1 fruit fly cellular context compared by ENCODE assay signal in the genomic region with DNA sequence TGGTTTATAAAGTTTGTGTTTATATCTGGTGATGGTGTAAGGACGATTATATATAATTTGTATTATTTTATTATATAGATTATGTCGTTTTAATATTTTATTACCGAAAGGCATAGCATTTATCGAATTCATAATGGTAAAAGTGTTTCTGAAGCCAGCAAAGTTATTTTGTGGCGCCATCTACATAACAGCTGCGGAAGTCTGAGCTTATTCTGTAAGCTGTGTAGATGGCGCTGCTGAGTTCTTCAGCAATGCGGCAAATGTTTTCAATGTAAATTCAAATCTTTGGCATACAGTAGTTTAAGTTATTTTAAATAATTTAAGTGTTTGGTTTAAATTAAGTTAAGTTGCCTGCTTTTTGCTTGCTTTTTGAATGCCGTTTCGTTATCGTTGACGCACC.
A peak's percentile ranks its signal among the peaks of the same experiment; 100 is the strongest.
TF ChIP-seq lines count a peak whose summit lies in the region.

No protein-coding gene starts in this region.

TF ChIP-seq in whole organism, embryonic, 481 proteins besides CTCF, POLR2A, EP300 and RAD21 (continued from another document and continues in another):
- TF ChIP-seq CG1603 (tag; optimal IDR thresholded peaks at IDR 0.05; lab: Kevin White, UChicago): no peak
- no peak for TF ChIP-seq trh (GFP tag; optimal IDR thresholded peaks at IDR 0.05; lab: Kevin White, UChicago)
- TF ChIP-seq Dbx (GFP tag; IDR thresholded peaks at IDR 0.05; lab: Robert Waterston, UW): peak; percentile 50; the same call in 1 of the 3 replicates
- no peak for TF ChIP-seq CG3838 (GFP tag; optimal IDR thresholded peaks at IDR 0.05; lab: Kevin White, UChicago)
- no peak for TF ChIP-seq Chrac-16 (GFP tag; optimal IDR thresholded peaks at IDR 0.05; lab: Kevin White, UChicago)
- no peak for TF ChIP-seq CG8388 (GFP tag; optimal IDR thresholded peaks at IDR 0.05; lab: Kevin White, UChicago)
- TF ChIP-seq Doc2 (GFP tag; IDR thresholded peaks at IDR 0.05; lab: Robert Waterston, UW): no peak
- no peak for TF ChIP-seq CG16813 (GFP tag; IDR thresholded peaks at IDR 0.05; lab: Robert Waterston, UW; ENCODE audit: partially characterized antibody)
- TF ChIP-seq CG32532 (GFP tag; IDR thresholded peaks at IDR 0.05; lab: Robert Waterston, UW): peak; percentile 86
- TF ChIP-seq CG12219 (GFP tag; optimal IDR thresholded peaks at IDR 0.05; lab: Kevin White, UChicago): no peak
- no peak for TF ChIP-seq Antp (GFP tag; optimal IDR thresholded peaks at IDR 0.05; lab: Kevin White, UChicago)
- TF ChIP-seq jigr1 (GFP tag; IDR thresholded peaks at IDR 0.05; lab: Robert Waterston, UW): no peak
- no peak for TF ChIP-seq CG1832 (GFP tag; optimal IDR thresholded peaks at IDR 0.05; lab: Kevin White, UChicago)
- no peak for TF ChIP-seq Bdp1 (GFP tag; optimal IDR thresholded peaks at IDR 0.05; lab: Kevin White, UChicago)
- TF ChIP-seq CG18011 (GFP tag; optimal IDR thresholded peaks at IDR 0.05; lab: Kevin White, UChicago): no peak
- TF ChIP-seq zen2 (GFP tag; IDR thresholded peaks at IDR 0.05; lab: Robert Waterston, UW; ENCODE audit: partially characterized antibody): no peak
- no peak for TF ChIP-seq Gsc (GFP tag; IDR thresholded peaks at IDR 0.05; lab: Robert Waterston, UW)
- no peak for TF ChIP-seq CG5953 (GFP tag; IDR thresholded peaks at IDR 0.05; lab: Robert Waterston, UW)
- no peak for TF ChIP-seq Trl (optimal IDR thresholded peaks at IDR 0.05; lab: Kevin White, UChicago)
- no peak for TF ChIP-seq Trl (GFP tag; optimal IDR thresholded peaks at IDR 0.05; lab: Kevin White, UChicago)
- TF ChIP-seq unpg (GFP tag; optimal IDR thresholded peaks at IDR 0.05; lab: Kevin White, UChicago): no peak
- no peak for TF ChIP-seq luna (GFP tag; optimal IDR thresholded peaks at IDR 0.05; lab: Kevin White, UChicago)
- no peak; the same call in 2 of the 3 replicates for TF ChIP-seq B-H1 (GFP tag; IDR thresholded peaks at IDR 0.05; lab: Robert Waterston, UW)
- peak; percentile 4 for TF ChIP-seq HHEX (GFP tag; optimal IDR thresholded peaks at IDR 0.05; lab: Kevin White, UChicago)
- no peak for TF ChIP-seq stc (GFP tag; IDR thresholded peaks at IDR 0.05; lab: Robert Waterston, UW)
- TF ChIP-seq aop (GFP tag; IDR thresholded peaks at IDR 0.05; lab: Robert Waterston, UW): no peak
- TF ChIP-seq cad (GFP tag; optimal IDR thresholded peaks at IDR 0.05; lab: Kevin White, UChicago): no peak
- TF ChIP-seq schlank (tag; optimal IDR thresholded peaks at IDR 0.05; lab: Kevin White, UChicago): no peak
- TF ChIP-seq Dip3 (GFP tag; optimal IDR thresholded peaks at IDR 0.05; lab: Kevin White, UChicago): no peak
- TF ChIP-seq crp (GFP tag; optimal IDR thresholded peaks at IDR 0.05; lab: Kevin White, UChicago): no peak
- no peak for TF ChIP-seq CG7786 (GFP tag; optimal IDR thresholded peaks at IDR 0.05; lab: Kevin White, UChicago)
- TF ChIP-seq HLH54F (GFP tag; optimal IDR thresholded peaks at IDR 0.05; lab: Kevin White, UChicago): no peak
- TF ChIP-seq CG15601 (tag; optimal IDR thresholded peaks at IDR 0.05; lab: Kevin White, UChicago): no peak
- no peak for TF ChIP-seq Hr39 (optimal IDR thresholded peaks at IDR 0.05; lab: Kevin White, UChicago)
- no peak for TF ChIP-seq abd-A (tag; optimal IDR thresholded peaks at IDR 0.05; lab: Kevin White, UChicago)
- TF ChIP-seq CG32772 (GFP tag; IDR thresholded peaks at IDR 0.05; lab: Robert Waterston, UW): peak; percentile 40; the same call in 1 of the 2 replicates
- TF ChIP-seq CG1647 (GFP tag; optimal IDR thresholded peaks at IDR 0.05; lab: Kevin White, UChicago): no peak
- TF ChIP-seq PHDP (tag; optimal IDR thresholded peaks at IDR 0.05; lab: Kevin White, UChicago): no peak
- TF ChIP-seq amos (GFP tag; IDR thresholded peaks at IDR 0.05; lab: Robert Waterston, UW; ENCODE audit: partially characterized antibody): no peak; the same call in 1 of the 2 replicates
- TF ChIP-seq p53 (GFP tag; optimal IDR thresholded peaks at IDR 0.05; lab: Kevin White, UChicago): no peak
- no peak for TF ChIP-seq Dref (GFP tag; IDR thresholded peaks at IDR 0.05; lab: Robert Waterston, UW)
- TF ChIP-seq NC2β (GFP tag; optimal IDR thresholded peaks at IDR 0.05; lab: Kevin White, UChicago): no peak
- no peak for TF ChIP-seq Atf3 (GFP tag; optimal IDR thresholded peaks at IDR 0.05; lab: Kevin White, UChicago)
- TF ChIP-seq Nf-YA (GFP tag; IDR thresholded peaks at IDR 0.05; lab: Robert Waterston, UW): no peak
- TF ChIP-seq dan (GFP tag; IDR thresholded peaks at IDR 0.05; lab: Robert Waterston, UW): no peak
- no peak for TF ChIP-seq jumu (GFP tag; optimal IDR thresholded peaks at IDR 0.05; lab: Kevin White, UChicago)
- no peak for TF ChIP-seq B-H2 (GFP tag; optimal IDR thresholded peaks at IDR 0.05; lab: Kevin White, UChicago)
- no peak for TF ChIP-seq YL-1 (GFP tag; optimal IDR thresholded peaks at IDR 0.05; lab: Kevin White, UChicago)
- no peak for TF ChIP-seq CG3065 (GFP tag; optimal IDR thresholded peaks at IDR 0.05; lab: Kevin White, UChicago)
- TF ChIP-seq Xrp1 (GFP tag; IDR thresholded peaks at IDR 0.05; lab: Robert Waterston, UW): no peak
- peak; percentile 41; the same call in 1 of the 2 replicates for TF ChIP-seq CG14441 (GFP tag; IDR thresholded peaks at IDR 0.05; lab: Robert Waterston, UW)
- TF ChIP-seq CG8281 (tag; optimal IDR thresholded peaks at IDR 0.05; lab: Kevin White, UChicago): no peak
- no peak for TF ChIP-seq CG6654 (GFP tag; optimal IDR thresholded peaks at IDR 0.05; lab: Kevin White, UChicago)
- TF ChIP-seq CG32767 (GFP tag; IDR thresholded peaks at IDR 0.05; lab: Robert Waterston, UW): no peak
- no peak for TF ChIP-seq Poxn (GFP tag; IDR thresholded peaks at IDR 0.05; lab: Robert Waterston, UW)
- no peak for TF ChIP-seq Dad (GFP tag; optimal IDR thresholded peaks at IDR 0.05; lab: Kevin White, UChicago)
- TF ChIP-seq CG18599 (GFP tag; optimal IDR thresholded peaks at IDR 0.05; lab: Kevin White, UChicago): no peak
- TF ChIP-seq CG8478 (optimal IDR thresholded peaks at IDR 0.05; lab: Kevin White, UChicago): no peak
- no peak; the same call in 2 of the 3 replicates for TF ChIP-seq ci (GFP tag; IDR thresholded peaks at IDR 0.05; lab: Robert Waterston, UW)
- TF ChIP-seq CG6689 (GFP tag; IDR thresholded peaks at IDR 0.05; lab: Robert Waterston, UW): no peak
- TF ChIP-seq Ets97D (GFP tag; optimal IDR thresholded peaks at IDR 0.05; lab: Kevin White, UChicago): no peak
- peak; percentile 46 for TF ChIP-seq onecut (GFP tag; IDR thresholded peaks at IDR 0.05; lab: Robert Waterston, UW)
- TF ChIP-seq CG6175 (GFP tag; IDR thresholded peaks at IDR 0.05; lab: Robert Waterston, UW): no peak
- TF ChIP-seq Sry-δ (GFP tag; optimal IDR thresholded peaks at IDR 0.05; lab: Kevin White, UChicago): no peak
- TF ChIP-seq dysf (GFP tag; IDR thresholded peaks at IDR 0.05; lab: Robert Waterston, UW): peak; percentile 56; the same call in 2 of the 3 replicates
- TF ChIP-seq CG9797 (GFP tag; optimal IDR thresholded peaks at IDR 0.05; lab: Kevin White, UChicago): no peak
- TF ChIP-seq sima (GFP tag; optimal IDR thresholded peaks at IDR 0.05; lab: Kevin White, UChicago): no peak
- peak; percentile 38; the same call in 1 of the 3 replicates for TF ChIP-seq zfh1 (GFP tag; IDR thresholded peaks at IDR 0.05; lab: Robert Waterston, UW)
- no peak for TF ChIP-seq CG12071 (GFP tag; optimal IDR thresholded peaks at IDR 0.05; lab: Kevin White, UChicago)
- TF ChIP-seq Awh (GFP tag; IDR thresholded peaks at IDR 0.05; lab: Robert Waterston, UW): no peak
- no peak for TF ChIP-seq run (tag; optimal IDR thresholded peaks at IDR 0.05; lab: Kevin White, UChicago)
- no peak for TF ChIP-seq CG16815 (GFP tag; optimal IDR thresholded peaks at IDR 0.05; lab: Kevin White, UChicago)
- no peak for TF ChIP-seq pros (GFP tag; optimal IDR thresholded peaks at IDR 0.05; lab: Kevin White, UChicago)
- TF ChIP-seq TFAM (GFP tag; optimal IDR thresholded peaks at IDR 0.05; lab: Kevin White, UChicago): no peak
- no peak for TF ChIP-seq CG2129 (GFP tag; IDR thresholded peaks at IDR 0.05; lab: Robert Waterston, UW; ENCODE audit: partially characterized antibody)
- TF ChIP-seq Sin3A (optimal IDR thresholded peaks at IDR 0.05; lab: Kevin White, UChicago): no peak
- peak; percentile 83 for TF ChIP-seq Rfx (GFP tag; IDR thresholded peaks at IDR 0.05; lab: Robert Waterston, UW)
- TF ChIP-seq pnt (GFP tag; optimal IDR thresholded peaks at IDR 0.05; lab: Kevin White, UChicago): no peak
- peak; percentile 52 for TF ChIP-seq H2.0 (GFP tag; IDR thresholded peaks at IDR 0.05; lab: Robert Waterston, UW)
- TF ChIP-seq fd96Cb (tag; optimal IDR thresholded peaks at IDR 0.05; lab: Kevin White, UChicago): peak; percentile 3
- peak; percentile 58; the same call in 1 of the 2 replicates for TF ChIP-seq CG4730 (GFP tag; IDR thresholded peaks at IDR 0.05; lab: Robert Waterston, UW)
- peak; percentile 34 for TF ChIP-seq CG4820 (GFP tag; optimal IDR thresholded peaks at IDR 0.05; lab: Kevin White, UChicago)
- peak; percentile 49 for TF ChIP-seq CG2712 (tag; optimal IDR thresholded peaks at IDR 0.05; lab: Kevin White, UChicago)
- no peak for TF ChIP-seq D19B (GFP tag; optimal IDR thresholded peaks at IDR 0.05; lab: Kevin White, UChicago)
- peak; percentile 93 for TF ChIP-seq CG11456 (GFP tag; IDR thresholded peaks at IDR 0.05; lab: Robert Waterston, UW)
- TF ChIP-seq sim (GFP tag; IDR thresholded peaks at IDR 0.05; lab: Robert Waterston, UW): no peak
- TF ChIP-seq pb (GFP tag; optimal IDR thresholded peaks at IDR 0.05; lab: Kevin White, UChicago): no peak
- TF ChIP-seq Rx (GFP tag; IDR thresholded peaks at IDR 0.05; lab: Robert Waterston, UW): no peak
- TF ChIP-seq Sox102F (GFP tag; optimal IDR thresholded peaks at IDR 0.05; lab: Kevin White, UChicago): no peak
- TF ChIP-seq Ravus (GFP tag; IDR thresholded peaks at IDR 0.05; lab: Robert Waterston, UW): no peak
- TF ChIP-seq CG12744 (GFP tag; optimal IDR thresholded peaks at IDR 0.05; lab: Kevin White, UChicago): no peak
- no peak for TF ChIP-seq CG11560 (tag; IDR thresholded peaks at IDR 0.05; lab: Robert Waterston, UW)
- TF ChIP-seq seq (GFP tag; IDR thresholded peaks at IDR 0.05; lab: Robert Waterston, UW): no peak
- no peak for TF ChIP-seq org-1 (GFP tag; optimal IDR thresholded peaks at IDR 0.05; lab: Kevin White, UChicago)
- TF ChIP-seq Elba2 (GFP tag; optimal IDR thresholded peaks at IDR 0.05; lab: Kevin White, UChicago): no peak
- no peak for TF ChIP-seq CG6683 (GFP tag; optimal IDR thresholded peaks at IDR 0.05; lab: Kevin White, UChicago)
- no peak for TF ChIP-seq sd (tag; optimal IDR thresholded peaks at IDR 0.05; lab: Kevin White, UChicago)
- TF ChIP-seq toy (GFP tag; IDR thresholded peaks at IDR 0.05; lab: Robert Waterston, UW): no peak
- no peak for TF ChIP-seq CG13123 (GFP tag; optimal IDR thresholded peaks at IDR 0.05; lab: Kevin White, UChicago)
- no peak for TF ChIP-seq D (optimal IDR thresholded peaks at IDR 0.05; lab: Kevin White, UChicago)
- no peak for TF ChIP-seq D (GFP tag; optimal IDR thresholded peaks at IDR 0.05; lab: Kevin White, UChicago)
- peak; percentile 49 for TF ChIP-seq CG7839 (tag; optimal IDR thresholded peaks at IDR 0.05; lab: Kevin White, UChicago)
- TF ChIP-seq CG11247 (GFP tag; IDR thresholded peaks at IDR 0.05; lab: Robert Waterston, UW): peak; percentile 68
- TF ChIP-seq phol (tag; optimal IDR thresholded peaks at IDR 0.05; lab: Kevin White, UChicago): peak; percentile 21
- no peak for TF ChIP-seq Lhr (GFP tag; optimal IDR thresholded peaks at IDR 0.05; lab: Kevin White, UChicago)
- TF ChIP-seq Neu2 (GFP tag; optimal IDR thresholded peaks at IDR 0.05; lab: Kevin White, UChicago; ENCODE audit: borderline replicate concordance): no peak
- no peak for TF ChIP-seq tll (GFP tag; optimal IDR thresholded peaks at IDR 0.05; lab: Kevin White, UChicago)
- no peak; the same call in 2 of the 3 replicates for TF ChIP-seq CG2199 (GFP tag; IDR thresholded peaks at IDR 0.05; lab: Robert Waterston, UW)
- no peak for TF ChIP-seq slou (GFP tag; optimal IDR thresholded peaks at IDR 0.05; lab: Kevin White, UChicago)
- TF ChIP-seq NfI (GFP tag; optimal IDR thresholded peaks at IDR 0.05; lab: Kevin White, UChicago): no peak
- no peak for TF ChIP-seq eyg (GFP tag; optimal IDR thresholded peaks at IDR 0.05; lab: Kevin White, UChicago)
- TF ChIP-seq CG18619 (GFP tag; optimal IDR thresholded peaks at IDR 0.05; lab: Kevin White, UChicago): no peak
- no peak for TF ChIP-seq Hmr (GFP tag; optimal IDR thresholded peaks at IDR 0.05; lab: Kevin White, UChicago)
- TF ChIP-seq tio (GFP tag; optimal IDR thresholded peaks at IDR 0.05; lab: Kevin White, UChicago): no peak
- TF ChIP-seq CG13775 (GFP tag; optimal IDR thresholded peaks at IDR 0.05; lab: Kevin White, UChicago): no peak
- TF ChIP-seq danr (GFP tag; IDR thresholded peaks at IDR 0.05; lab: Robert Waterston, UW): no peak
- no peak for TF ChIP-seq pfk (GFP tag; optimal IDR thresholded peaks at IDR 0.05; lab: Kevin White, UChicago)
- no peak for TF ChIP-seq twi (tag; optimal IDR thresholded peaks at IDR 0.05; lab: Kevin White, UChicago)
- TF ChIP-seq cwo (GFP tag; optimal IDR thresholded peaks at IDR 0.05; lab: Kevin White, UChicago): no peak
- no peak for TF ChIP-seq CkIIα-i1 (GFP tag; IDR thresholded peaks at IDR 0.05; lab: Robert Waterston, UW)
- no peak for TF ChIP-seq CG14710 (tag; optimal IDR thresholded peaks at IDR 0.05; lab: Kevin White, UChicago)
- no peak for TF ChIP-seq CG13424 (tag; optimal IDR thresholded peaks at IDR 0.05; lab: Kevin White, UChicago)
- no peak for TF ChIP-seq Hey (tag; optimal IDR thresholded peaks at IDR 0.05; lab: Kevin White, UChicago)
- no peak for TF ChIP-seq CG14050 (GFP tag; IDR thresholded peaks at IDR 0.05; lab: Robert Waterston, UW)
- TF ChIP-seq CG9876 (GFP tag; optimal IDR thresholded peaks at IDR 0.05; lab: Kevin White, UChicago): no peak
- TF ChIP-seq CHES-1-like (GFP tag; optimal IDR thresholded peaks at IDR 0.05; lab: Kevin White, UChicago): no peak
- no peak for TF ChIP-seq CG3281 (GFP tag; optimal IDR thresholded peaks at IDR 0.05; lab: Kevin White, UChicago)
- no peak for TF ChIP-seq lab (GFP tag; optimal IDR thresholded peaks at IDR 0.05; lab: Kevin White, UChicago)
- no peak for TF ChIP-seq rib (GFP tag; IDR thresholded peaks at IDR 0.05; lab: Robert Waterston, UW)
- no peak for TF ChIP-seq kay (GFP tag; optimal IDR thresholded peaks at IDR 0.05; lab: Kevin White, UChicago)
- TF ChIP-seq CG11695 (GFP tag; IDR thresholded peaks at IDR 0.05; lab: Robert Waterston, UW): no peak
- TF ChIP-seq tna (GFP tag; IDR thresholded peaks at IDR 0.05; lab: Robert Waterston, UW; ENCODE audit: partially characterized antibody): no peak
- TF ChIP-seq exex (tag; optimal IDR thresholded peaks at IDR 0.05; lab: Kevin White, UChicago): no peak
- no peak for TF ChIP-seq repo (GFP tag; optimal IDR thresholded peaks at IDR 0.05; lab: Kevin White, UChicago)
